Worm (Caenorhabditis elegans) whole organism, L3 larva: ENCODE measurements around the gene txt-12.

ENCODE experiments used
- R02D3.7 ChIP-seq: fragments of 150-350 bp; optimal IDR thresholded peaks from 2 replicates; lab custom pipeline; 2014; ENCODE audit warnings: missing biosample characterization, missing genetic modification characterization
- ZK546.5 ChIP-seq: sonication (generic microtip); optimal IDR thresholded peaks from 2 replicates; lab custom pipeline; 2017; ENCODE audit warnings: missing biosample characterization, missing genetic modification characterization
- aly-2 ChIP-seq: fragments of 150-350 bp; optimal IDR thresholded peaks from 2 replicates; lab custom pipeline; 2014; ENCODE audit warnings: missing biosample characterization, missing genetic modification characterization
- ceh-28 ChIP-seq: fragments of 150-350 bp; optimal IDR thresholded peaks from 2 replicates; lab custom pipeline; 2014; ENCODE audit warnings: missing biosample characterization, missing genetic modification reagents, missing genetic modification characterization
- ceh-9 ChIP-seq: sonication (generic microtip); optimal IDR thresholded peaks from 2 replicates; lab custom pipeline; 2018; ENCODE audit warnings: missing biosample characterization, missing genetic modification characterization
- elt-1 ChIP-seq: fragments of 150-350 bp; optimal IDR thresholded peaks from 2 replicates; lab custom pipeline; 2014; ENCODE audit warnings: missing biosample characterization, missing genetic modification characterization
- elt-2 ChIP-seq: sonication (generic microtip); optimal IDR thresholded peaks from 2 replicates; lab custom pipeline; 2016; ENCODE audit warnings: missing genetic modification reagents, mild to moderate bottlenecking, missing genetic modification characterization, missing compliant biosample characterization
- elt-3 ChIP-seq, 3 experiments: fragments of 150-350 bp in 1 of 3; sonication (generic microtip) in 2 of 3; optimal IDR thresholded peaks; 2 replicates in 2 of 3; 4 replicates in 1 of 3; lab custom pipeline; 2014 to 2017; ENCODE audit warnings: missing biosample characterization in 3 of 3, missing genetic modification characterization in 3 of 3
- eor-1 ChIP-seq, 2 experiments: fragments of 150-350 bp; optimal IDR thresholded peaks; 2 replicates each; lab custom pipeline; 2014 to 2018; ENCODE audit warnings: missing biosample characterization in 2 of 2, missing genetic modification characterization in 2 of 2
- fkh-2 ChIP-seq: fragments of 150-350 bp; optimal IDR thresholded peaks from 2 replicates; lab custom pipeline; 2014; ENCODE audit warnings: missing biosample characterization, missing genetic modification reagents, missing genetic modification characterization
- hmg-11 ChIP-seq: sonication (generic microtip); optimal IDR thresholded peaks from 2 replicates; lab custom pipeline; 2016; ENCODE audit warnings: missing genetic modification characterization, missing compliant biosample characterization
- jun-1 ChIP-seq: fragments of 150-350 bp; optimal IDR thresholded peaks from 2 replicates; lab custom pipeline; 2014; ENCODE audit warnings: missing biosample characterization, missing genetic modification reagents, missing genetic modification characterization
- lin-15B ChIP-seq: fragments of 150-350 bp; optimal IDR thresholded peaks from 2 replicates; lab custom pipeline; 2014; ENCODE audit warnings: missing biosample characterization, missing genetic modification characterization
- lin-39 ChIP-seq: fragments of 150-350 bp; optimal IDR thresholded peaks from 2 replicates; lab custom pipeline; 2018; ENCODE audit warnings: missing biosample characterization, missing genetic modification reagents, missing genetic modification characterization
- mml-1 ChIP-seq: fragments of 150-350 bp; sonication (generic microtip); optimal IDR thresholded peaks from 3 replicates; lab custom pipeline; 2014; ENCODE audit warnings: missing biosample characterization, missing genetic modification characterization
- nfya-1 ChIP-seq: sonication (generic microtip); optimal IDR thresholded peaks from 2 replicates; lab custom pipeline; 2017; ENCODE audit warnings: missing genetic modification characterization, mild to moderate bottlenecking, missing compliant biosample characterization, antibody characterized with exemption, moderate library complexity; ENCODE audit not compliant: insufficient read depth
- nhr-12 ChIP-seq: fragments of 150-350 bp; optimal IDR thresholded peaks from 2 replicates; lab custom pipeline; 2014; ENCODE audit warnings: missing biosample characterization, missing genetic modification characterization
- nhr-23 ChIP-seq: fragments of 150-350 bp; optimal IDR thresholded peaks from 2 replicates; lab custom pipeline; 2014; ENCODE audit warnings: missing biosample characterization, missing genetic modification reagents, missing genetic modification characterization
- nhr-25 ChIP-seq: sonication (generic microtip); optimal IDR thresholded peaks from 2 replicates; lab custom pipeline; 2017; ENCODE audit warnings: missing biosample characterization, missing genetic modification characterization
- nhr-28 ChIP-seq: fragments of 150-350 bp; optimal IDR thresholded peaks from 2 replicates; lab custom pipeline; 2014; ENCODE audit warnings: missing biosample characterization, missing genetic modification characterization
- nhr-43 ChIP-seq: sonication (generic microtip); optimal IDR thresholded peaks from 2 replicates; lab custom pipeline; 2016; ENCODE audit warnings: mild to moderate bottlenecking, missing genetic modification characterization, missing compliant biosample characterization; ENCODE audit not compliant: poor library complexity, severe bottlenecking
- nhr-67 ChIP-seq: fragments of 150-350 bp; optimal IDR thresholded peaks from 2 replicates; lab custom pipeline; 2014; ENCODE audit warnings: missing biosample characterization, missing genetic modification characterization
- nhr-76 ChIP-seq: fragments of 150-350 bp; sonication (generic microtip); optimal IDR thresholded peaks from 5 replicates; lab custom pipeline; 2014; ENCODE audit warnings: missing biosample characterization, missing genetic modification characterization
- nhr-77 ChIP-seq: fragments of 150-350 bp; optimal IDR thresholded peaks from 2 replicates; lab custom pipeline; 2014; ENCODE audit warnings: missing biosample characterization, missing genetic modification characterization
- pha-4 ChIP-seq: fragments of 150-350 bp; optimal IDR thresholded peaks from 2 replicates; lab custom pipeline; 2014; ENCODE audit warnings: missing biosample characterization, missing genetic modification reagents, missing genetic modification characterization
- pqm-1 ChIP-seq: fragments of 150-350 bp; optimal IDR thresholded peaks from 2 replicates; lab custom pipeline; 2017; ENCODE audit warnings: missing biosample characterization, missing genetic modification characterization, inconsistent platforms
- skn-1 ChIP-seq: fragments of 150-350 bp; optimal IDR thresholded peaks from 2 replicates; lab custom pipeline; 2014; ENCODE audit warnings: missing biosample characterization, missing genetic modification characterization
- snpc-4 ChIP-seq: fragments of 150-350 bp; optimal IDR thresholded peaks from 2 replicates; lab custom pipeline; 2014; ENCODE audit warnings: missing biosample characterization, missing genetic modification characterization
- tbx-2 ChIP-seq: sonication (generic microtip); optimal IDR thresholded peaks from 2 replicates; lab custom pipeline; 2016; ENCODE audit warnings: mild to moderate bottlenecking, missing genetic modification characterization, missing compliant biosample characterization
- unc-62 ChIP-seq: fragments of 150-350 bp; sonication (generic microtip); optimal IDR thresholded peaks from 4 replicates; lab custom pipeline; 2014; ENCODE audit warnings: missing biosample characterization, missing genetic modification reagents, missing genetic modification characterization
- ztf-11 ChIP-seq: fragments of 150-350 bp; optimal IDR thresholded peaks from 2 replicates; lab custom pipeline; 2014; ENCODE audit warnings: missing biosample characterization, missing genetic modification characterization
- ztf-4 ChIP-seq: fragments of 150-350 bp; optimal IDR thresholded peaks from 2 replicates; lab custom pipeline; 2014; ENCODE audit warnings: missing biosample characterization, missing genetic modification characterization

Gene txt-12

DNA sequence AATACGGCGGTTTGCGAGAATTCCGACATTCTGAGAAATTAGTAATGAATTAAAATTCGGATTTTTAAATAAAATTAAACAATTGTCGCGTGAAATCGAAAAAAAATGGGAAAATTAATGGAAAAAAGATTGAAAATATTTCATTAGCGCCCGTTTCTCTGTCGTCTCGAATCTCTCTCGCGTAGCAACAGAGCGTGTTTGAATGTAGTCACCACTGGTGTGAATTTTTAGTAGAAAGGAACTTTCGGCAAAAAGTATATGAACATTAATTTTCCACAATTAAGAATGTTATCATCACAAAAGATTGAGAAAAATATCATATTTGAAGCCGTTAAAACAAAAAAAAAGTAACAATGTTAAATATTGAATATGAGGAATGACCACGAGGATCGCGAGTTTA lies 44.0 kb downstream of the txt-12 start, which contains the start of gene aipl-1 (continued):
- TF ChIP-seq tbx-2 (tag; lab: Kevin White, UChicago) (no peak), ceh-28 (peak; percentile 42), nhr-28 (tag; lab: Kevin White, UChicago) (no peak), ceh-9 (no peak), unc-62 (GFP tag; lab: Kevin White, UChicago) (no peak), nhr-67 (tag; lab: Kevin White, UChicago) (no peak), R02D3.7 (tag; lab: Kevin White, UChicago) (peak; percentile 69), mml-1 (no peak), aly-2 (tag; lab: Kevin White, UChicago) (no peak), nhr-76 (tag; lab: Kevin White, UChicago) (no peak), lin-39 (peak; percentile 53)
- TF ChIP-seq, all 47 proteins: peak for 17

DNA sequence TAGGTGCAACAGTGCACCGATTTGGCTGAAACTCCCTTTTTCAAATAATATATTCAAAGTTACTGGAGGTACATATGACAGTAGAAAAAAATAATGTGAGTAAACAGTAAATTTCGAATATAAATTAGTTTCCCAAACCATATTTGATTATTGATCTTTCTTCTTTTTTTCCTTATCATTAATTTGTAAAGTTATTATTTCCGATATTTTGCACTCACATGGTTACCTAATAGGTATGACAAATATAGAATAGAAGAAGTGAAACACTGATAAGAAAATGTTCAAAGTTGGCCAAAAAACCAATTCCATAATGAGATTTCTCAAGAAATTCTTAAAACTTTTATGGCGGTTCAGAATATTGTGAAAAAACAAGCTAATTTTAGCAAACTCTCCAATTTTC lies 47.0 kb downstream of the txt-12 start:
- no peak for TF ChIP-seq eor-1 (tag; optimal IDR thresholded peaks at IDR 0.05; lab: Kevin White, UChicago)
- TF ChIP-seq pha-4 (tag; lab: Kevin White, UChicago) = peak; percentile 60
- peak; percentile 53 for TF ChIP-seq elt-2 (tag; lab: Kevin White, UChicago)
- peak; percentile 53 for TF ChIP-seq pqm-1 (tag; lab: Kevin White, UChicago)
- TF ChIP-seq elt-3 (tag; optimal IDR thresholded peaks at IDR 0.05; lab: Kevin White, UChicago) = no peak
- no peak for TF ChIP-seq R02D3.7 (tag; lab: Kevin White, UChicago)
- TF ChIP-seq, all 47 proteins: peak for 3

DNA sequence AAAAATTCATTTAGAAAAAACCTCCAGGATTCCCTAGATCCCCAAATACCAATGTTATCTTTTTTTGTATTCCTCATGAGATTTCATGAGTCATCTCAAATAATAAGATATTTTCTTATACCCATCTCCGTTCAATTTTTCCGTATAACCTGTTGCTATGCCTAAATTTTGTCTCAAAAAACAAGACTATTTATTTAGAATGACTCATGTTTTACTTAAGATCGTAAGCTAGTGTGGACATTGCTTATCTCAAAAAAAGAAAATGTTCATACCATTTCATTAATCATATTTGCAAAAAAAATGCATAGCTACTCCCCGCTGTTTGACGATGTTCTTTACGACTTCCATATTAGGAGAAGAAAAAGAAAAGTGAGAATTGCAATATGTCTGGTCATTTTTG lies 47.5 kb downstream of the txt-12 start, which contains the start of gene K08F9.3:
Gene K08F9.3 (plus strand): TSS at position 301 of the 400 bp plus-strand sequence.
- TF ChIP-seq nhr-77 (tag; lab: Kevin White, UChicago) (no peak), nhr-12 (no peak)

DNA sequence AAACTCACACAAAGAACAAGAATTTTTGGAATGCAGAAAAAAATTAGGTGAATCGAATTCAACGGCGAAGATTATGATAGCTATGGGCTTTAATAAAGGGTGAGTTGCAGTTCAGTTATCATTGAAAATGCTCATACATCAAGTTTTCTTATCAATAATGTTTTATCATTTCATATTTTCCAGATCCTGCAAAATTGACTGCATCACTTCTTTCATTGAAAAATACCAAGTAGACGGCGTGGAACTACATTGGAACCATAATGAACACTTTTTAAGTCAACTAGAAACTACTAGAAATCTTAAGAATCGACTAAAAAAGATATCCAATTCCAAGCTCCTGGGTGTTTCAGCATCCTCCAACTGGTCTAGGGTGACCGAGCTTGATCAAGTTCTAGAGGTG lies 50.5 kb downstream of the txt-12 start, which contains the start of gene K08F9.1:
Gene K08F9.1 (minus strand): TSS at position 101 of the 400 bp plus-strand sequence.
- TF ChIP-seq elt-3 (tag; optimal IDR thresholded peaks at IDR 0.05; lab: Kevin White, UChicago) = no peak
- no peak for TF ChIP-seq skn-1 (tag; lab: Kevin White, UChicago)
- TF ChIP-seq nhr-12 = no peak
- TF ChIP-seq fkh-2 (tag; lab: Kevin White, UChicago) = no peak

DNA sequence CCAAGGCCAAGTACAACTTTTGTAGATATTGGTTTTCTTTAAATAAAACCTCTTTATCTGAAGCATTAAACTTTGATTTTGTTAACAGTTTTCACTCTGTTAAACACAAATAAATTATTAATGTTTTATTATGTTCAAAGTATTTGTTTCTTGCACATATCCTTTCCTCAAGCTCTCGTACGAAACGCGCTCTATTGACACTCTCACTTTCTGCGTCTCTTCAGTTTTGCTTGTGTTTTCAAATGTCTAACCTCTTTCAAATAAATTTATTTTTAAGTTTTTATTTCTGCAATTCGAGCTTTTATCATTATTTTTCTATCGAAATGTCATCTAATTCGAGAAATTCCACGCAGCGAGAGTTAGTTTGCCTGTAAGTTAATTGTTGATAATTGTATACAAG lies 51.0 kb downstream of the txt-12 start, which contains the start of gene K08F9.4:
Gene K08F9.4 (plus strand): TSS at position 222 of the 400 bp plus-strand sequence.
- TF ChIP-seq nfya-1 (peak; percentile 71), pha-4 (tag; lab: Kevin White, UChicago) (peak; percentile 93), ZK546.5 (no peak), hmg-11 (tag; lab: Kevin White, UChicago) (peak; percentile 32), jun-1 (tag; lab: Kevin White, UChicago) (no peak), elt-2 (tag; lab: Kevin White, UChicago) (peak; percentile 7), nhr-23 (tag; lab: Kevin White, UChicago) (peak; percentile 92), snpc-4 (tag; lab: Kevin White, UChicago) (peak; percentile 71), ztf-11 (tag; lab: Kevin White, UChicago) (no peak), elt-1 (tag; lab: Kevin White, UChicago) (no peak), nhr-25 (tag; lab: Kevin White, UChicago) (peak; percentile 49), nhr-43 (tag; lab: Kevin White, UChicago) (peak; percentile 52), ztf-4 (tag; lab: Kevin White, UChicago) (no peak), lin-15B (tag; lab: Kevin White, UChicago) (peak; percentile 87), ceh-28 (no peak)
- TF ChIP-seq, all 47 proteins: peak for 9
